Fruit fly (Drosophila melanogaster): ENCODE measurements around the gene CG1737.

Gene CG1737

dm6 chrX:11389494-11390447 lies 39.4 kb downstream of the CG1737 start (continued):
- TF ChIP-seq HmgZ (tag; optimal IDR thresholded peaks at IDR 0.05) (no peak), CG8388 (GFP tag; optimal IDR thresholded peaks at IDR 0.05) (no peak), Max (GFP tag; optimal IDR thresholded peaks at IDR 0.05) (no peak), kni (GFP tag; optimal IDR thresholded peaks at IDR 0.05) (peak; percentile 23), CG15514 (GFP tag; optimal IDR thresholded peaks at IDR 0.05) (peak; percentile 16), CG2199 (GFP tag; IDR thresholded peaks at IDR 0.05) (no peak), stwl (tag; optimal IDR thresholded peaks at IDR 0.05) (peak; percentile 70), nau (GFP tag; optimal IDR thresholded peaks at IDR 0.05) (no peak), Hr51 (GFP tag; optimal IDR thresholded peaks at IDR 0.05) (no peak), ttk (GFP tag; IDR thresholded peaks at IDR 0.05) (no peak), ase (GFP tag; IDR thresholded peaks at IDR 0.05) (no peak), nerfin-1 (tag; optimal IDR thresholded peaks at IDR 0.05) (peak; percentile 56), psq (GFP tag; optimal IDR thresholded peaks at IDR 0.05) (no peak), Oaz (GFP tag; IDR thresholded peaks at IDR 0.05) (no peak), Kr (GFP tag; optimal IDR thresholded peaks at IDR 0.05) (no peak), CG4282 (GFP tag; optimal IDR thresholded peaks at IDR 0.05) (no peak), HLH4C (GFP tag; IDR thresholded peaks at IDR 0.05; ENCODE audit: partially characterized antibody) (peak; percentile 94), Elba2 (GFP tag; optimal IDR thresholded peaks at IDR 0.05) (no peak), CG1603 (tag; optimal IDR thresholded peaks at IDR 0.05) (no peak), trem (tag; optimal IDR thresholded peaks at IDR 0.05) (peak; percentile 47), Scr (GFP tag; IDR thresholded peaks at IDR 0.05; ENCODE audit: partially characterized antibody) (peak; percentile 78), CG7963 (GFP tag; IDR thresholded peaks at IDR 0.05; ENCODE audit: partially characterized antibody) (peak; percentile 81), Lhr (GFP tag; optimal IDR thresholded peaks at IDR 0.05) (peak; percentile 49), bab2 (GFP tag; optimal IDR thresholded peaks at IDR 0.05) (no peak), CG11695 (GFP tag; IDR thresholded peaks at IDR 0.05) (no peak), Sin3A (optimal IDR thresholded peaks at IDR 0.05) (no peak), crp (GFP tag; optimal IDR thresholded peaks at IDR 0.05) (no peak), CG14050 (GFP tag; IDR thresholded peaks at IDR 0.05) (no peak), MBD-R2 (GFP tag; IDR thresholded peaks at IDR 0.05) (0 out of 2 replicates have a peak, but pooled peaks have one; percentile 13), CG1602 (GFP tag; optimal IDR thresholded peaks at IDR 0.05) (no peak), ci (GFP tag; IDR thresholded peaks at IDR 0.05) (no peak; the same call in 2 of the 3 replicates), ind (GFP tag; optimal IDR thresholded peaks at IDR 0.05) (no peak), gce (GFP tag; IDR thresholded peaks at IDR 0.05) (no peak), BEAF-32 (GFP tag; optimal IDR thresholded peaks at IDR 0.05) (peak; percentile 65), CG4617 (GFP tag; optimal IDR thresholded peaks at IDR 0.05; ENCODE audit: borderline replicate concordance) (peak; percentile 49), CG34422 (GFP tag; IDR thresholded peaks at IDR 0.05) (peak; percentile 43; the same call in 1 of the 3 replicates), CG2129 (GFP tag; IDR thresholded peaks at IDR 0.05; ENCODE audit: partially characterized antibody) (no peak), phol (tag; optimal IDR thresholded peaks at IDR 0.05) (no peak), CG8281 (tag; optimal IDR thresholded peaks at IDR 0.05) (no peak), CG3726 (GFP tag; IDR thresholded peaks at IDR 0.05) (no peak), CG1233 (GFP tag; optimal IDR thresholded peaks at IDR 0.05) (no peak), Optix (GFP tag; IDR thresholded peaks at IDR 0.05) (no peak), kah (GFP tag; optimal IDR thresholded peaks at IDR 0.05) (no peak), CG7786 (GFP tag; optimal IDR thresholded peaks at IDR 0.05) (no peak), CG2678 (tag; optimal IDR thresholded peaks at IDR 0.05) (no peak), CG17328 (GFP tag; IDR thresholded peaks at IDR 0.05) (no peak), toy (GFP tag; IDR thresholded peaks at IDR 0.05) (no peak), sqz (GFP tag; optimal IDR thresholded peaks at IDR 0.05) (peak; percentile 75)
